Fruit fly (Drosophila melanogaster): ENCODE data around the gene CG14324.

The CG14324 gene

dm6 chr3R:17631176-17631865 is 12.7 kb upstream of the CG14324 start (continued):
- TF ChIP-seq Dip2 (GFP tag; IDR thresholded peaks at IDR 0.05), result no peak
- TF ChIP-seq lab (GFP tag; optimal IDR thresholded peaks at IDR 0.05), result no peak
- TF ChIP-seq CG10979 (tag; optimal IDR thresholded peaks at IDR 0.05), result peak; percentile 2
- no peak for TF ChIP-seq ind (GFP tag; optimal IDR thresholded peaks at IDR 0.05)
- TF ChIP-seq CG10431 (GFP tag; optimal IDR thresholded peaks at IDR 0.05), result no peak
- no peak for TF ChIP-seq chn (GFP tag; optimal IDR thresholded peaks at IDR 0.05)
- TF ChIP-seq CG30020 (tag; optimal IDR thresholded peaks at IDR 0.05), result no peak
- TF ChIP-seq gsb-n (tag; optimal IDR thresholded peaks at IDR 0.05), result peak; percentile 1
- TF ChIP-seq CG16779 (GFP tag; IDR thresholded peaks at IDR 0.05), result no peak
- TF ChIP-seq Side (GFP tag; optimal IDR thresholded peaks at IDR 0.05), result no peak
- no peak for TF ChIP-seq eyg (GFP tag; optimal IDR thresholded peaks at IDR 0.05)
- no peak for TF ChIP-seq CG15514 (GFP tag; optimal IDR thresholded peaks at IDR 0.05)
- TF ChIP-seq CG16815 (GFP tag; optimal IDR thresholded peaks at IDR 0.05), result no peak
- TF ChIP-seq onecut (GFP tag; IDR thresholded peaks at IDR 0.05), result no peak
- TF ChIP-seq ssp (GFP tag; IDR thresholded peaks at IDR 0.05), result no peak
- no peak for TF ChIP-seq oc (tag; optimal IDR thresholded peaks at IDR 0.05)
- no peak for TF ChIP-seq BtbVII (GFP tag; optimal IDR thresholded peaks at IDR 0.05)
- TF ChIP-seq dati (GFP tag; IDR thresholded peaks at IDR 0.05), result no peak
- no peak for TF ChIP-seq CG16813 (GFP tag; IDR thresholded peaks at IDR 0.05; ENCODE audit: partially characterized antibody)
- TF ChIP-seq scrt (GFP tag; optimal IDR thresholded peaks at IDR 0.05), result no peak
- no peak for TF ChIP-seq CG1602 (GFP tag; optimal IDR thresholded peaks at IDR 0.05)
- no peak for TF ChIP-seq NC2α (GFP tag; optimal IDR thresholded peaks at IDR 0.05)
- TF ChIP-seq sug (tag; optimal IDR thresholded peaks at IDR 0.05), result no peak
- no peak for TF ChIP-seq run (tag; optimal IDR thresholded peaks at IDR 0.05)
- no peak for TF ChIP-seq nau (GFP tag; optimal IDR thresholded peaks at IDR 0.05)
- TF ChIP-seq Rx (GFP tag; IDR thresholded peaks at IDR 0.05), result no peak
- TF ChIP-seq H2.0 (GFP tag; IDR thresholded peaks at IDR 0.05), result no peak
- TF ChIP-seq Vsx1 (GFP tag; optimal IDR thresholded peaks at IDR 0.05), result no peak
- no peak for TF ChIP-seq fd102C (GFP tag; optimal IDR thresholded peaks at IDR 0.05)
- peak; percentile 16 for TF ChIP-seq gem (tag; optimal IDR thresholded peaks at IDR 0.05)
- no peak for TF ChIP-seq sqz (GFP tag; optimal IDR thresholded peaks at IDR 0.05)
- no peak for TF ChIP-seq cg (GFP tag; optimal IDR thresholded peaks at IDR 0.05)
- TF ChIP-seq gfzf (GFP tag; optimal IDR thresholded peaks at IDR 0.05), result no peak
- TF ChIP-seq pzg (GFP tag; optimal IDR thresholded peaks at IDR 0.05), result no peak
- TF ChIP-seq CG42726 (GFP tag; IDR thresholded peaks at IDR 0.05; ENCODE audit: partially characterized antibody), result 0 out of 2 replicates have a peak, but pooled peaks have one; percentile 22
- no peak for TF ChIP-seq CG12155 (GFP tag; optimal IDR thresholded peaks at IDR 0.05)
- no peak for TF ChIP-seq CG6813 (GFP tag; optimal IDR thresholded peaks at IDR 0.05)
- TF ChIP-seq CG17328 (GFP tag; IDR thresholded peaks at IDR 0.05), result no peak
- TF ChIP-seq org-1 (GFP tag; optimal IDR thresholded peaks at IDR 0.05), result no peak
- no peak for TF ChIP-seq CG1233 (GFP tag; optimal IDR thresholded peaks at IDR 0.05)
- no peak for TF ChIP-seq Kr (GFP tag; optimal IDR thresholded peaks at IDR 0.05)
- no peak for TF ChIP-seq lmd (GFP tag; IDR thresholded peaks at IDR 0.05)
- TF ChIP-seq CG11696 (GFP tag; IDR thresholded peaks at IDR 0.05), result no peak
- no peak for TF ChIP-seq Nf-YA (GFP tag; IDR thresholded peaks at IDR 0.05)
- TF ChIP-seq CG7357 (GFP tag; IDR thresholded peaks at IDR 0.05), result no peak
- no peak for TF ChIP-seq kay (GFP tag; optimal IDR thresholded peaks at IDR 0.05)
- no peak for TF ChIP-seq otp (GFP tag; IDR thresholded peaks at IDR 0.05)
- TF ChIP-seq CG1529 (GFP tag; optimal IDR thresholded peaks at IDR 0.05), result no peak
- TF ChIP-seq vvl (GFP tag; IDR thresholded peaks at IDR 0.05), result peak; percentile 69
- TF ChIP-seq CG3163 (GFP tag; optimal IDR thresholded peaks at IDR 0.05), result no peak
- TF ChIP-seq seq (GFP tag; IDR thresholded peaks at IDR 0.05), result no peak

Data from whole organism, embryonic.